Worm (Caenorhabditis elegans): ENCODE data around the gene lgc-12.
A peak's percentile ranks its signal among the peaks of the same experiment; 100 is the strongest.

lgc-12 gene

ce11 chrIII:7554697-7555145, 7.3 kb upstream of the lgc-12 start:
- TF ChIP-seq nfyb-1 (GFP tag; IDR thresholded peaks at IDR 0.05) (peak; percentile 84), F22D6.2 (tag; optimal IDR thresholded peaks at IDR 0.05) (no peak), ztf-18 (tag; optimal IDR thresholded peaks at IDR 0.05) (no peak)

ce11 chrIII:7555360-7555759, 6.6 kb upstream of the lgc-12 start, which contains the start of gene ceh-13:
ceh-13 (plus strand) TSS chrIII:7555660.
- no peak for TF ChIP-seq madf-10 (tag; optimal IDR thresholded peaks at IDR 0.05)
- no peak for TF ChIP-seq ceh-79 (tag; optimal IDR thresholded peaks at IDR 0.05)
- no peak for TF ChIP-seq tbx-9 (tag; optimal IDR thresholded peaks at IDR 0.05; ENCODE audit: borderline replicate concordance)
- no peak for TF ChIP-seq egrh-3 (GFP tag; IDR thresholded peaks at IDR 0.05)
- TF ChIP-seq F10E7.11 (tag; optimal IDR thresholded peaks at IDR 0.05): no peak
- no peak for TF ChIP-seq F37B4.10 (GFP tag; IDR thresholded peaks at IDR 0.05)

ce11 chrIII:7557930-7558470, 4.0 kb upstream of the lgc-12 start:
- TF ChIP-seq ceh-40 (GFP tag; IDR thresholded peaks at IDR 0.05) (no peak), dpl-1 (GFP tag; optimal IDR thresholded peaks at IDR 0.05) (no peak), Y53F4B.3 (GFP tag; IDR thresholded peaks at IDR 0.05) (no peak), F55B11.4 (tag; optimal IDR thresholded peaks at IDR 0.05; ENCODE audit: borderline replicate concordance, insufficient read depth) (no peak), C17E4.6 (GFP tag; IDR thresholded peaks at IDR 0.05) (no peak), unc-62 (GFP tag; optimal IDR thresholded peaks at IDR 0.05) (no peak), attf-6 (GFP tag; IDR thresholded peaks at IDR 0.05) (no peak), tlf-1 (GFP tag; optimal IDR thresholded peaks at IDR 0.05) (no peak), unc-130 (GFP tag; optimal IDR thresholded peaks at IDR 0.05) (no peak), ztf-26 (tag; optimal IDR thresholded peaks at IDR 0.05) (no peak), athp-1 (tag; optimal IDR thresholded peaks at IDR 0.05) (no peak)

ce11 chrIII:7558658-7559057, 3.3 kb upstream of the lgc-12 start:
- TF ChIP-seq dpff-1 (tag; optimal IDR thresholded peaks at IDR 0.05): no peak
- no peak for TF ChIP-seq atf-7 (tag; optimal IDR thresholded peaks at IDR 0.05)
- no peak for TF ChIP-seq D2030.7 (GFP tag; IDR thresholded peaks at IDR 0.05)
- TF ChIP-seq K11D2.4 (GFP tag; IDR thresholded peaks at IDR 0.05): no peak
- TF ChIP-seq madf-6 (GFP tag; IDR thresholded peaks at IDR 0.05): no peak
- TF ChIP-seq ceh-58 (GFP tag; IDR thresholded peaks at IDR 0.05): no peak
- TF ChIP-seq ceh-91 (GFP tag; IDR thresholded peaks at IDR 0.05): no peak
- no peak for TF ChIP-seq F49E8.2 (tag; optimal IDR thresholded peaks at IDR 0.05; ENCODE audit: insufficient read depth)
- TF ChIP-seq Y95B8A.8 (GFP tag; IDR thresholded peaks at IDR 0.05): no peak
- no peak for TF ChIP-seq F22D6.2 (tag; optimal IDR thresholded peaks at IDR 0.05)
- no peak for TF ChIP-seq egl-44 (GFP tag; IDR thresholded peaks at IDR 0.05)
- TF ChIP-seq egrh-3 (GFP tag; IDR thresholded peaks at IDR 0.05): no peak
- TF ChIP-seq ztf-18 (tag; optimal IDR thresholded peaks at IDR 0.05): no peak
- TF ChIP-seq chd-7 (tag; optimal IDR thresholded peaks at IDR 0.05): no peak
- TF ChIP-seq mes-4 (tag; optimal IDR thresholded peaks at IDR 0.05): no peak
- TF ChIP-seq ceh-27 (GFP tag; optimal IDR thresholded peaks at IDR 0.05): no peak
- no peak for TF ChIP-seq hlh-26 (GFP tag; conservative IDR thresholded peaks at IDR 0.05)

- TF ChIP-seq lin-26 (GFP tag; IDR thresholded peaks at IDR 0.05): no peak
- TF ChIP-seq somi-1 (GFP tag; optimal IDR thresholded peaks at IDR 0.05): no peak
- TF ChIP-seq zim-3 (tag; optimal IDR thresholded peaks at IDR 0.05): no peak
- no peak for TF ChIP-seq gei-17 (GFP tag; optimal IDR thresholded peaks at IDR 0.05)
- no peak for TF ChIP-seq mes-4 (tag; optimal IDR thresholded peaks at IDR 0.05)
- TF ChIP-seq attf-5 (GFP tag; optimal IDR thresholded peaks at IDR 0.05): no peak
- TF ChIP-seq aptf-2 (GFP tag; conservative IDR thresholded peaks at IDR 0.05): no peak
- TF ChIP-seq aptf-3 (GFP tag; IDR thresholded peaks at IDR 0.05): no peak
These were observed 2.1 kb upstream of the lgc-12 start for ce11 chrIII:7559869-7560268.
